Worm (Caenorhabditis elegans) whole organism, L3 larva: ENCODE results near the gene dyci-1.

Experiments used
- ZK546.5 ChIP-seq: sonication (generic microtip); optimal IDR thresholded peaks from 2 replicates; lab custom pipeline; 2017; ENCODE audit warnings: missing biosample characterization, missing genetic modification characterization
- ama-1 ChIP-seq: fragments of 150-350 bp; optimal IDR thresholded peaks from 2 replicates; lab custom pipeline; 2018
- ceh-16 ChIP-seq: sonication (generic microtip); optimal IDR thresholded peaks from 2 replicates; lab custom pipeline; 2017; ENCODE audit warnings: missing biosample characterization, missing genetic modification characterization
- ceh-82 ChIP-seq: fragments of 150-350 bp; optimal IDR thresholded peaks from 2 replicates; lab custom pipeline; 2014; ENCODE audit warnings: missing biosample characterization, missing genetic modification characterization
- daf-12 ChIP-seq: fragments of 150-350 bp; optimal IDR thresholded peaks from 2 replicates; lab custom pipeline; 2014; ENCODE audit warnings: missing biosample characterization, missing genetic modification reagents, missing genetic modification characterization
- egl-27 ChIP-seq: sonication (generic microtip); optimal IDR thresholded peaks from 4 replicates; lab custom pipeline; 2017; ENCODE audit warnings: missing biosample characterization, missing genetic modification reagents, missing genetic modification characterization
- elt-1 ChIP-seq: fragments of 150-350 bp; optimal IDR thresholded peaks from 2 replicates; lab custom pipeline; 2014; ENCODE audit warnings: missing biosample characterization, missing genetic modification characterization
- elt-2 ChIP-seq: sonication (generic microtip); optimal IDR thresholded peaks from 2 replicates; lab custom pipeline; 2016; ENCODE audit warnings: missing genetic modification reagents, mild to moderate bottlenecking, missing genetic modification characterization, missing compliant biosample characterization
- eor-1 ChIP-seq, 2 experiments: fragments of 150-350 bp; optimal IDR thresholded peaks; 2 replicates each; lab custom pipeline; 2014 to 2018; ENCODE audit warnings: missing biosample characterization in 2 of 2, missing genetic modification characterization in 2 of 2
- fkh-10 ChIP-seq: sonication (generic microtip); optimal IDR thresholded peaks from 2 replicates; lab custom pipeline; 2017; ENCODE audit warnings: missing biosample characterization, missing genetic modification reagents, missing genetic modification characterization
- fos-1 ChIP-seq: fragments of 150-350 bp; optimal IDR thresholded peaks from 2 replicates; lab custom pipeline; 2014; ENCODE audit warnings: missing biosample characterization, missing genetic modification characterization
- hmg-11 ChIP-seq: sonication (generic microtip); optimal IDR thresholded peaks from 2 replicates; lab custom pipeline; 2016; ENCODE audit warnings: missing genetic modification characterization, missing compliant biosample characterization
- jun-1 ChIP-seq: fragments of 150-350 bp; optimal IDR thresholded peaks from 2 replicates; lab custom pipeline; 2014; ENCODE audit warnings: missing biosample characterization, missing genetic modification reagents, missing genetic modification characterization
- lin-15B ChIP-seq: fragments of 150-350 bp; optimal IDR thresholded peaks from 2 replicates; lab custom pipeline; 2014; ENCODE audit warnings: missing biosample characterization, missing genetic modification characterization
- lin-39 ChIP-seq: fragments of 150-350 bp; optimal IDR thresholded peaks from 2 replicates; lab custom pipeline; 2018; ENCODE audit warnings: missing biosample characterization, missing genetic modification reagents, missing genetic modification characterization
- mdl-1 ChIP-seq: fragments of 150-350 bp; optimal IDR thresholded peaks from 2 replicates; lab custom pipeline; 2014; ENCODE audit warnings: missing biosample characterization, missing genetic modification characterization
- mml-1 ChIP-seq: fragments of 150-350 bp; sonication (generic microtip); optimal IDR thresholded peaks from 3 replicates; lab custom pipeline; 2014; ENCODE audit warnings: missing biosample characterization, missing genetic modification characterization
- nfya-1 ChIP-seq: sonication (generic microtip); optimal IDR thresholded peaks from 2 replicates; lab custom pipeline; 2017; ENCODE audit warnings: missing genetic modification characterization, mild to moderate bottlenecking, missing compliant biosample characterization, antibody characterized with exemption, moderate library complexity; ENCODE audit not compliant: insufficient read depth
- nhr-11 ChIP-seq: fragments of 150-350 bp; optimal IDR thresholded peaks from 2 replicates; lab custom pipeline; 2014; ENCODE audit warnings: missing biosample characterization, missing genetic modification characterization
- nhr-12 ChIP-seq: fragments of 150-350 bp; optimal IDR thresholded peaks from 2 replicates; lab custom pipeline; 2014; ENCODE audit warnings: missing biosample characterization, missing genetic modification characterization
- nhr-23 ChIP-seq: fragments of 150-350 bp; optimal IDR thresholded peaks from 2 replicates; lab custom pipeline; 2014; ENCODE audit warnings: missing biosample characterization, missing genetic modification reagents, missing genetic modification characterization
- nhr-25 ChIP-seq: sonication (generic microtip); optimal IDR thresholded peaks from 2 replicates; lab custom pipeline; 2017; ENCODE audit warnings: missing biosample characterization, missing genetic modification characterization
- nhr-28 ChIP-seq: fragments of 150-350 bp; optimal IDR thresholded peaks from 2 replicates; lab custom pipeline; 2014; ENCODE audit warnings: missing biosample characterization, missing genetic modification characterization
- nhr-43 ChIP-seq: sonication (generic microtip); optimal IDR thresholded peaks from 2 replicates; lab custom pipeline; 2016; ENCODE audit warnings: mild to moderate bottlenecking, missing genetic modification characterization, missing compliant biosample characterization; ENCODE audit not compliant: poor library complexity, severe bottlenecking
- nhr-67 ChIP-seq: fragments of 150-350 bp; optimal IDR thresholded peaks from 2 replicates; lab custom pipeline; 2014; ENCODE audit warnings: missing biosample characterization, missing genetic modification characterization
- nhr-76 ChIP-seq: fragments of 150-350 bp; sonication (generic microtip); optimal IDR thresholded peaks from 5 replicates; lab custom pipeline; 2014; ENCODE audit warnings: missing biosample characterization, missing genetic modification characterization
- nhr-77 ChIP-seq: fragments of 150-350 bp; optimal IDR thresholded peaks from 2 replicates; lab custom pipeline; 2014; ENCODE audit warnings: missing biosample characterization, missing genetic modification characterization
- pqm-1 ChIP-seq: fragments of 150-350 bp; optimal IDR thresholded peaks from 2 replicates; lab custom pipeline; 2017; ENCODE audit warnings: missing biosample characterization, missing genetic modification characterization, inconsistent platforms
- snpc-4 ChIP-seq: fragments of 150-350 bp; optimal IDR thresholded peaks from 2 replicates; lab custom pipeline; 2014; ENCODE audit warnings: missing biosample characterization, missing genetic modification characterization
- tbx-2 ChIP-seq: sonication (generic microtip); optimal IDR thresholded peaks from 2 replicates; lab custom pipeline; 2016; ENCODE audit warnings: mild to moderate bottlenecking, missing genetic modification characterization, missing compliant biosample characterization
- unc-39 ChIP-seq: sonication (generic microtip); optimal IDR thresholded peaks from 4 replicates; lab custom pipeline; 2017; ENCODE audit warnings: missing biosample characterization, missing genetic modification characterization
- zag-1 ChIP-seq: fragments of 150-350 bp; optimal IDR thresholded peaks from 2 replicates; lab custom pipeline; 2014; ENCODE audit warnings: missing biosample characterization, missing genetic modification characterization
- ztf-4 ChIP-seq: fragments of 150-350 bp; optimal IDR thresholded peaks from 2 replicates; lab custom pipeline; 2014; ENCODE audit warnings: missing biosample characterization, missing genetic modification characterization

dyci-1 gene

DNA sequence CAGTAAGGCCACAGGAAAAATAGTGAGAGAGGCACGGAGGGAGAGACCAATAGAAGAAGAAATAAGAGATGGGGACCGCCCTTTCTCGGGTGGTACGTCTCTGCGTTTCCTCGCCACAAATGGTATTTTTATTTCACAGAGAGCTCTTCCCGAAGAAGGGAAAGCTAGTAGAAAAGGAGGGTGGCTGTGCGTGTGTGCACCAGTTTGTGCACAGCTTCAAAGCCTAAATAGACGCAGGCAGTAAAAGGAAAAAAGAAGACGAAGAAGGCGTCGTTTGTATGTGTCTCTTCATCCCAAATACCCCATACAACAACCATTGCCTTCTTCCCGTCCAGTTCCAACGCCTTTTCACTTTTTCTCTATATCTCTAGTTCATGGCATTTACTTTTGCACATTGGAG lies 24.7 kb upstream of the dyci-1 start (continued):
- TF ChIP-seq nhr-43 (tag; lab: Kevin White, UChicago), result no peak
- no peak for TF ChIP-seq ceh-16 (tag; lab: Kevin White, UChicago)

DNA sequence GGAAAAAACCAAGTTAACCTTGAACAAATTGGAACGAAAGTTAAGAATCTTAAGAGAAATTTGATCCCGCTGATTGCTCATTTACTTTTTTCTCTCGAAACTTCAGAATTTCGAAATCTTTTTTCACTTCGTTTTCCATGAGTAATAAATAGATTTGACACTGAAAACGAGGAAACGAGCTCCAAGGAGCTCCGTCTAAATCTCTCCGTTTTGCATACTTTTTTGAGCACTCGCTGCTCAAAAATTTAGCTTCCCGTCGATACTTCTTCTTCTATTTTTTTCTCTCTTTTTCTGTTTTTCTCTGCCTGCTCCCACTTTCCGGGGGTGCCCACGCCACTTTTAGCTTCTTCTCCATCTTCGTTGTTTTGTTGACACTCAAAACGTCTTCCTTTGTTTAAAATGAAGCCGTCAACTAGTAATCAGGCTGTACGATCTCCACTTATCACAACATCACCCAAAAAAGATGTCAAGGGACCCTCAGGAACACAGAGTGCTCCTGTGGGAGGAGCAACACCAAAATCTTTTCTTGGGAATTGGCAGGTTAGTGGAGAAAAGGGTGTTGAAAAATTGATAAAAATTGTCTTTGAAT lies 21.5 kb upstream of the dyci-1 start, which contains the start of gene C17H12.10:
Gene C17H12.10, plus strand, starts transcription at position 325 of the 589 bp plus-strand sequence.
- TF ChIP-seq lin-15B (peak; percentile 28), lin-39 (tag; lab: Kevin White, UChicago) (peak; percentile 67), elt-1 (tag; lab: Kevin White, UChicago) (peak; percentile 71), hmg-11 (tag; lab: Kevin White, UChicago) (peak; percentile 3), nhr-11 (no peak), nfya-1 (tag; lab: Kevin White, UChicago) (peak; percentile 54), nhr-25 (tag; lab: Kevin White, UChicago) (no peak), fkh-10 (GFP tag; lab: Kevin White, UChicago) (peak; percentile 41), unc-39 (tag; lab: Kevin White, UChicago) (no peak)

DNA sequence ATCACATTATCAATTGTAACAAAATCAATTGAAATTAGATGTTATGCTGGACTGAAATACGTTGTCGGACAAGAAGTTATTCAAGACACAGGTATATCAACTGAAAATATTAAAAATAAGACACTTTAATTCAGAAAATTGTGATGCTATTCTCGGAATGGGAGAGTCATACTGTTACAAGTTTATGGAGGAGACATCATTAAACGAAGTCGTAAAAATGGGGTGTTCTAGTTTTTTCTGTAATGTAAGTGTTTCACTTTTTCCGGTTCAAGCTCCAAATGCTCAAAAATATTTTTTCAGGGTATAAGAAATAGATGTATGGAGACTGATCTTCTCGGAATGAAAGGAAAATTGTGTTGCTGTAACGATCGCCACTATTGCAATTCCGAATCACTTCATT lies 19.7 kb upstream of the dyci-1 start, which contains the start of gene C17H12.37:
Gene C17H12.37, plus strand, starts transcription at position 301 of the 400 bp plus-strand sequence.
- TF ChIP-seq elt-2 (tag; lab: Kevin White, UChicago) (peak; percentile 5), lin-15B (no peak), nhr-11 (no peak), lin-39 (tag; lab: Kevin White, UChicago) (no peak), hmg-11 (tag; lab: Kevin White, UChicago) (no peak)

DNA sequence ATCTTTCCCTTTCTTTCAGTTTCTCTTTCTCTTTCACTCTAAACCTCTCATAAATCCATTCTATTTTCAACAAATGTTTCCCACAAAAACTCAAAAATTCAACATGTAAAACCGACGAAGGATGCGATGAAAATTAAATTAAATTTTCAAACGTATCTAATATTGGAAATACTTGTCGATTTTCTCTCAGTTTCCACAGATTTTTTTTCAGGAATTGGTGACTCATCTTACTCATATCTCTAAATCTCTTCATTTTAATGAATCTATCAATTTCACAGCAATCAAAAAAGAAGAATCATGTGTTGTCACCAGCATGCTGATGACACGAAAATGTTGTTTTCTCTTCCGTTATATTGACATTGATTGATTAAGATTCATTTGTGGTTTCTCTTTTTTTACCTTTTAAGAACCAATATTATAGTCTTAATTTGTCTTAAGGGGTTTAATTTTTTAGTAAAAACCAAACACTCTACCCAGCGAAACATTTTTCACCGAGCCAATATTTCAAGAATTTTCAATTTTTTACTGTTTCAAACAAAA lies 18.8 kb upstream of the dyci-1 start:
- TF ChIP-seq nhr-25 (tag; lab: Kevin White, UChicago) (no peak), mdl-1 (tag; lab: Kevin White, UChicago) (no peak), jun-1 (no peak), ztf-4 (tag; lab: Kevin White, UChicago) (no peak)

DNA sequence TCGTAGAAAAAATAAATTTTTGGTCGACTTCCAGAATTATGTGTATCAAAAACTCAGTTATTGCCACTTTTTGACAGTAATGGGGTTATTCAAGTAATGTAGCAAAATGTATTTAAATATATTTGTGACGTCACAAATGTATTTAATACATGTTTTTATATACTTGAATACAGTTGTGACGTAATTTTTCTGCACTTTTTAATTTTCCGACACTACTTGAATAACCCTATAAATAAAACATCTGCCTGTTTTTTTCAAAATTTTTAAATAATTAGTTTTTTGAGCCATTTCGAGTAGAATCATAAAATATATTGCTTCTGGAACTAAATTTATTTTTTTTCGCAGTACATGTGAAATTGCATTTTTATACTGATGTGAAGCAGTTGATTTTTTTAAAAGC lies 18.2 kb upstream of the dyci-1 start:
- TF ChIP-seq egl-27 (tag; lab: Kevin White, UChicago) (no peak), nhr-12 (tag; lab: Kevin White, UChicago) (no peak), unc-39 (tag; lab: Kevin White, UChicago) (no peak), snpc-4 (tag; lab: Kevin White, UChicago) (no peak), mml-1 (tag; lab: Kevin White, UChicago) (no peak), tbx-2 (no peak), daf-12 (no peak), ama-1 (lab: Kevin White, UChicago) (no peak), lin-39 (tag; lab: Kevin White, UChicago) (no peak), zag-1 (tag; lab: Kevin White, UChicago) (no peak), pqm-1 (tag; lab: Kevin White, UChicago) (no peak), ceh-82 (tag; lab: Kevin White, UChicago) (no peak), nhr-77 (tag; lab: Kevin White, UChicago) (no peak), nhr-76 (tag; lab: Kevin White, UChicago) (no peak), lin-15B (no peak), ZK546.5 (tag; lab: Kevin White, UChicago) (no peak), nhr-28 (tag; lab: Kevin White, UChicago) (no peak), nhr-23 (tag; lab: Kevin White, UChicago) (no peak)

DNA sequence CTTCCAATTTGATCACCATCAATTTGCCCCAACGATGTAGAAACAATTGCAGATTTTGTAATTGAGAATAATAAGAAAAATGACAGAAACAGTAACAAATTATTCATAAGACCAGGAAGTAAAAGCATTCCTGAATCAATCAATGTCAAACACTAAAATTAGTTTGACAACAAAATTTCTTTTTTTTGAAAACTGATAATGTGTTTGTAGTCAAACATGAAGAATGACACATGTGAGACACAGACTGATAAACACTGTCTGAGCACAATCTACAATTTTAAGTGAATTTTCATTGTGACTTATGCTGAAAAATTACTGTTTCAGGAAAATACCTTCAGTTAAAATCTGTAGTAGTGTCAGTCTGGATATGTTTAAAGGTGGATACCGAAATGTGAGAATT lies 17.1 kb upstream of the dyci-1 start, which contains the start of the genes cest-4 and C17H12.11:
Gene cest-4, minus strand, starts transcription at position 206 of the 400 bp plus-strand sequence.
Gene C17H12.11, plus strand, starts transcription at position 256 of the 400 bp plus-strand sequence.
- TF ChIP-seq ZK546.5 (tag; lab: Kevin White, UChicago), result no peak
- TF ChIP-seq elt-2 (tag; lab: Kevin White, UChicago), result peak; percentile 79
- TF ChIP-seq eor-1 (tag; optimal IDR thresholded peaks at IDR 0.05; lab: Kevin White, UChicago), result no peak
- TF ChIP-seq nhr-43 (tag; lab: Kevin White, UChicago), result no peak
- TF ChIP-seq pqm-1 (tag; lab: Kevin White, UChicago), result peak; percentile 91
- TF ChIP-seq unc-39 (tag; lab: Kevin White, UChicago), result no peak
- no peak for TF ChIP-seq fos-1
- TF ChIP-seq nhr-12 (tag; lab: Kevin White, UChicago), result no peak
- no peak for TF ChIP-seq mml-1 (tag; lab: Kevin White, UChicago)
- no peak for TF ChIP-seq fkh-10 (GFP tag; lab: Kevin White, UChicago)
- TF ChIP-seq hmg-11 (tag; lab: Kevin White, UChicago), result no peak
- no peak for TF ChIP-seq ztf-4 (tag; lab: Kevin White, UChicago)
- no peak for TF ChIP-seq nfya-1 (tag; lab: Kevin White, UChicago)
- TF ChIP-seq nhr-67 (tag; lab: Kevin White, UChicago), result no peak
